Fruit fly (Drosophila melanogaster): Measurements from ENCODE around the gene by.

DNA sequence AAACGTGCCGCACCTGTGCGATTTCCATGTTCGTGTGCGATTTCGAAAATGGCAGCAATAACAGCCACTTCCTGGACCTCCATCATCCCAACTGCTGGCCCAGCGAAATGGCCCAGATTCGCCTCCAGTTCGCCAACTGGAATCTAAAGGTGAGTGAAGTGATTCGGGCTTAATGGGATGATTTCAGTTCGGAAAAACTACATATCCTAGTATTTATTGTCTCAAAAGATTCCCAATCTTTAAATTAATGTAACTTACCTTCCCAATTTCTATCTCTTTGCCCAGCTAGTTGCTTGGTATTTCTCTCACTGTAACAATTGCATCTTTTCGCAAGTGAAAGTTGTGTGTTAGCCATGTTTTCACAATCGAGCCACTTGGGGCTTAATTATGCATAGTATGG is 49.2 kb upstream of the by start:
- TF ChIP-seq Sox15 (GFP tag; optimal IDR thresholded peaks at IDR 0.05) (no peak), CG11902 (GFP tag; optimal IDR thresholded peaks at IDR 0.05) (no peak)
